Fruit fly (Drosophila melanogaster) whole organism, embryonic: ENCODE measurements around the gene CG12438.

ENCODE experiments used
- CG10366 ChIP-seq: fragments of 200-800 bp; sonication (Bioruptor generic); IDR thresholded peaks from 2 replicates; pipeline ENCODE4 v1.3.6; 2022; ENCODE audit warnings: missing biosample characterization, missing genetic modification characterization
- CG11398 ChIP-seq: fragments of 200-800 bp; sonication (Bioruptor generic); optimal IDR thresholded peaks from 2 replicates; lab custom pipeline; 2016; ENCODE audit warnings: missing biosample characterization, missing genetic modification characterization
- CG11504 ChIP-seq: fragments of 200-800 bp; sonication (Bioruptor generic); optimal IDR thresholded peaks from 3 replicates; lab custom pipeline; 2019; ENCODE audit warnings: missing biosample characterization, mild to moderate bottlenecking, missing genetic modification characterization, moderate library complexity
- CG11723 ChIP-seq: fragments of 200-800 bp; sonication (Bioruptor generic); optimal IDR thresholded peaks from 2 replicates; lab custom pipeline; 2017; ENCODE audit warnings: missing biosample characterization, mild to moderate bottlenecking, missing genetic modification characterization
- CG12219 ChIP-seq: fragments of 200-800 bp; sonication (Bioruptor generic); optimal IDR thresholded peaks from 3 replicates; lab custom pipeline; 2018; ENCODE audit warnings: missing biosample characterization, mild to moderate bottlenecking, missing genetic modification characterization
- CG12659 ChIP-seq: fragments of 200-800 bp; sonication (Bioruptor generic); optimal IDR thresholded peaks from 3 replicates; lab custom pipeline; 2017; ENCODE audit warnings: mild to moderate bottlenecking, missing biosample characterization, missing genetic modification reagents, missing genetic modification characterization
- CG12769 ChIP-seq: fragments of 200-800 bp; sonication (Bioruptor generic); optimal IDR thresholded peaks from 2 replicates; lab custom pipeline; 2019; ENCODE audit warnings: missing biosample characterization, mild to moderate bottlenecking, missing genetic modification characterization, moderate library complexity
- CG13624 ChIP-seq: fragments of 200-800 bp; sonication (Bioruptor generic); optimal IDR thresholded peaks from 2 replicates; lab custom pipeline; 2016; ENCODE audit warnings: missing biosample characterization, missing genetic modification characterization
- CG14710 ChIP-seq: fragments of 200-800 bp; sonication (Bioruptor generic); optimal IDR thresholded peaks from 3 replicates; lab custom pipeline; 2019; ENCODE audit warnings: missing biosample characterization, mild to moderate bottlenecking, missing genetic modification characterization, moderate library complexity
- CG18619 ChIP-seq: fragments of 200-800 bp; sonication (Bioruptor generic); optimal IDR thresholded peaks from 3 replicates; lab custom pipeline; 2017; ENCODE audit warnings: missing biosample characterization, mild to moderate bottlenecking, missing genetic modification characterization
- CG2678 ChIP-seq: fragments of 200-800 bp; sonication (Bioruptor generic); optimal IDR thresholded peaks from 3 replicates; lab custom pipeline; 2019; ENCODE audit warnings: missing biosample characterization, mild to moderate bottlenecking, missing genetic modification characterization, moderate library complexity
- CG31441 ChIP-seq: fragments of 200-800 bp; sonication (Bioruptor generic); IDR thresholded peaks from 2 replicates; pipeline ENCODE4 v1.3.6; 2022; ENCODE audit warnings: missing biosample characterization, missing genetic modification characterization
- CG32767 ChIP-seq: fragments of 200-800 bp; sonication (Bioruptor generic); IDR thresholded peaks from 2 replicates; pipeline ENCODE4 v1.3.6; 2022; ENCODE audit warnings: missing biosample characterization, missing genetic modification characterization
- CG3407 ChIP-seq: fragments of 200-800 bp; sonication (Bioruptor generic); optimal IDR thresholded peaks from 2 replicates; lab custom pipeline; 2018; ENCODE audit warnings: missing biosample characterization, mild to moderate bottlenecking, missing genetic modification characterization
- CG3838 ChIP-seq: fragments of 200-800 bp; sonication (Bioruptor generic); optimal IDR thresholded peaks from 3 replicates; lab custom pipeline; 2016; ENCODE audit warnings: missing biosample characterization, missing genetic modification characterization
- CG3847 ChIP-seq: fragments of 200-800 bp; sonication (Bioruptor generic); IDR thresholded peaks from 2 replicates; pipeline ENCODE4 v1.3.6; 2022; ENCODE audit warnings: missing biosample characterization, missing genetic modification characterization
- CG6689 ChIP-seq: fragments of 200-800 bp; sonication (Bioruptor generic); IDR thresholded peaks from 2 replicates; pipeline ENCODE4 v1.3.6; 2022; ENCODE audit warnings: missing biosample characterization, missing genetic modification characterization
- CG6813 ChIP-seq: fragments of 200-800 bp; sonication (Bioruptor generic); optimal IDR thresholded peaks from 2 replicates; lab custom pipeline; 2017; ENCODE audit warnings: missing biosample characterization, missing genetic modification characterization, mild to moderate bottlenecking, moderate library complexity, missing genetic modification reagents
- CG8359 ChIP-seq: fragments of 200-800 bp; sonication (Bioruptor generic); optimal IDR thresholded peaks from 2 replicates; lab custom pipeline; 2017; ENCODE audit warnings: missing biosample characterization, mild to moderate bottlenecking, missing genetic modification characterization, borderline replicate concordance
- CG8388 ChIP-seq: fragments of 200-800 bp; sonication (Bioruptor generic); optimal IDR thresholded peaks from 2 replicates; lab custom pipeline; 2019; ENCODE audit warnings: missing biosample characterization, mild to moderate bottlenecking, missing genetic modification characterization, moderate library complexity
- D ChIP-seq, 2 experiments: fragments of 200-800 bp in 1 of 2; fragments of >200 bp in 1 of 2; sonication (Bioruptor generic) in 1 of 2; optimal IDR thresholded peaks; 2 replicates in 1 of 2; 3 replicates in 1 of 2; lab custom pipeline; 2017; ENCODE audit warnings: mild to moderate bottlenecking in 1 of 2, missing biosample characterization in 1 of 2, missing genetic modification characterization in 1 of 2, missing genetic modification reagents in 1 of 2
- Dll ChIP-seq: fragments of 200-800 bp; sonication (Bioruptor generic); IDR thresholded peaks from 4 replicates; pipeline ENCODE4 v1.3.6; 2022; ENCODE audit warnings: missing biosample characterization, missing genetic modification characterization; ENCODE audit not compliant: partially characterized antibody
- Dp ChIP-seq: fragments of 200-800 bp; sonication (Bioruptor generic); optimal IDR thresholded peaks from 2 replicates; lab custom pipeline; 2018; ENCODE audit warnings: missing biosample characterization, mild to moderate bottlenecking, missing genetic modification characterization, moderate library complexity
- Eip74EF ChIP-seq, 2 experiments: fragments of 200-800 bp in 1 of 2; fragments of >200 bp in 1 of 2; sonication (Bioruptor generic) in 1 of 2; optimal IDR thresholded peaks; 2 replicates each; lab custom pipeline; 2017 to 2019; ENCODE audit warnings: missing biosample characterization in 2 of 2, missing genetic modification characterization in 2 of 2, mild to moderate bottlenecking in 1 of 2, moderate library complexity in 1 of 2
- Fer2 ChIP-seq: fragments of 200-800 bp; sonication (Bioruptor generic); optimal IDR thresholded peaks from 2 replicates; lab custom pipeline; 2018; ENCODE audit warnings: missing biosample characterization, mild to moderate bottlenecking, missing genetic modification characterization, moderate library complexity
- Fer3 ChIP-seq: fragments of 200-800 bp; sonication (Bioruptor generic); optimal IDR thresholded peaks from 2 replicates; lab custom pipeline; 2018; ENCODE audit warnings: missing biosample characterization, mild to moderate bottlenecking, missing genetic modification characterization, moderate library complexity
- HLH4C ChIP-seq: fragments of 200-800 bp; sonication (Bioruptor generic); IDR thresholded peaks from 3 replicates; pipeline ENCODE4 v1.3.6; 2022; ENCODE audit warnings: missing biosample characterization, missing genetic modification characterization; ENCODE audit not compliant: partially characterized antibody
- HLHmδ ChIP-seq: fragments of 200-800 bp; sonication (Bioruptor generic); optimal IDR thresholded peaks from 2 replicates; lab custom pipeline; 2018; ENCODE audit warnings: missing biosample characterization, mild to moderate bottlenecking, missing genetic modification characterization, moderate library complexity
- Hr51 ChIP-seq, 2 experiments: fragments of 200-800 bp; sonication (Bioruptor generic); optimal IDR thresholded peaks; 2 replicates in 1 of 2; 3 replicates in 1 of 2; lab custom pipeline; 2016 to 2018; ENCODE audit warnings: missing biosample characterization in 2 of 2, missing genetic modification characterization in 2 of 2, mild to moderate bottlenecking in 1 of 2, moderate library complexity in 1 of 2
- Meics ChIP-seq: fragments of 200-800 bp; sonication (Bioruptor generic); optimal IDR thresholded peaks from 2 replicates; lab custom pipeline; 2017; ENCODE audit warnings: missing biosample characterization, mild to moderate bottlenecking, missing genetic modification characterization
- Side ChIP-seq: fragments of 200-800 bp; sonication (Bioruptor generic); optimal IDR thresholded peaks from 2 replicates; lab custom pipeline; 2016; ENCODE audit warnings: missing biosample characterization, missing genetic modification characterization
- Sox100B ChIP-seq: fragments of 200-800 bp; sonication (Bioruptor generic); optimal IDR thresholded peaks from 3 replicates; lab custom pipeline; 2018; ENCODE audit warnings: missing biosample characterization, mild to moderate bottlenecking, missing genetic modification characterization
- Ssrp ChIP-seq: fragments of 200-800 bp; sonication (Bioruptor generic); optimal IDR thresholded peaks from 2 replicates; lab custom pipeline; 2018; ENCODE audit warnings: missing biosample characterization, mild to moderate bottlenecking, missing genetic modification characterization, moderate library complexity
- ap ChIP-seq: fragments of 200-800 bp; sonication (Bioruptor generic); IDR thresholded peaks from 2 replicates; pipeline ENCODE4 v1.3.6; 2022; ENCODE audit warnings: missing biosample characterization, missing genetic modification characterization
- br ChIP-seq: fragments of >200 bp; optimal IDR thresholded peaks from 2 replicates; lab custom pipeline; 2017
- eve ChIP-seq, 2 experiments: fragments of >200 bp; optimal IDR thresholded peaks; 2 replicates each; lab custom pipeline; 2017; ENCODE audit warnings: missing biosample characterization in 2 of 2, missing genetic modification characterization in 2 of 2
- ftz-f1 ChIP-seq: fragments of 200-800 bp; sonication (Bioruptor generic); optimal IDR thresholded peaks from 2 replicates; lab custom pipeline; 2016; ENCODE audit warnings: missing biosample characterization, missing genetic modification characterization
- gcm2 ChIP-seq: fragments of 200-800 bp; sonication (Bioruptor generic); optimal IDR thresholded peaks from 2 replicates; lab custom pipeline; 2016; ENCODE audit warnings: missing biosample characterization, missing genetic modification characterization
- gem ChIP-seq: fragments of 200-800 bp; sonication (Bioruptor generic); optimal IDR thresholded peaks from 2 replicates; lab custom pipeline; 2019; ENCODE audit warnings: missing biosample characterization, mild to moderate bottlenecking, missing genetic modification characterization, moderate library complexity
- jing ChIP-seq: fragments of 200-800 bp; sonication (Bioruptor generic); optimal IDR thresholded peaks from 2 replicates; lab custom pipeline; 2018; ENCODE audit warnings: missing biosample characterization, mild to moderate bottlenecking, missing genetic modification characterization
- onecut ChIP-seq: fragments of 200-800 bp; sonication (Bioruptor generic); IDR thresholded peaks from 2 replicates; pipeline ENCODE4 v1.3.6; 2022; ENCODE audit warnings: missing biosample characterization, missing genetic modification characterization
- pfk ChIP-seq: fragments of 200-800 bp; sonication (Bioruptor generic); optimal IDR thresholded peaks from 2 replicates; lab custom pipeline; 2018; ENCODE audit warnings: missing biosample characterization, mild to moderate bottlenecking, missing genetic modification characterization, moderate library complexity
- pita ChIP-seq: fragments of 200-800 bp; sonication (Bioruptor generic); optimal IDR thresholded peaks from 2 replicates; lab custom pipeline; 2017; ENCODE audit warnings: missing biosample characterization, mild to moderate bottlenecking, missing genetic modification characterization
- row ChIP-seq: fragments of 200-800 bp; sonication (Bioruptor generic); IDR thresholded peaks from 3 replicates; pipeline ENCODE4 v1.3.6; 2022; ENCODE audit warnings: missing biosample characterization, missing genetic modification characterization
- sc ChIP-seq, 3 experiments: fragments of >200 bp in 2 of 3; fragments of 200-800 bp in 1 of 3; sonication (Bioruptor generic) in 1 of 3; optimal IDR thresholded peaks; 2 replicates in 2 of 3; 3 replicates in 1 of 3; lab custom pipeline; 2017; ENCODE audit warnings: mild to moderate bottlenecking in 1 of 3, missing biosample characterization in 1 of 3, missing genetic modification characterization in 1 of 3, missing genetic modification reagents in 1 of 3
- sens ChIP-seq: fragments of 200-800 bp; sonication (Bioruptor generic); peaks from one replicate; lab custom pipeline; 2016; ENCODE audit warnings: missing biosample characterization, missing genetic modification characterization
- sqz ChIP-seq: fragments of 200-800 bp; sonication (Bioruptor generic); optimal IDR thresholded peaks from 3 replicates; lab custom pipeline; 2018; ENCODE audit warnings: missing biosample characterization, mild to moderate bottlenecking, missing genetic modification characterization
- ttk ChIP-seq: fragments of 200-800 bp; sonication (Bioruptor generic); IDR thresholded peaks from 2 replicates; pipeline ENCODE4 v2.1.2; 2022; ENCODE audit warnings: missing biosample characterization, missing genetic modification characterization
- wek ChIP-seq: fragments of 200-800 bp; sonication (Bioruptor generic); optimal IDR thresholded peaks from 3 replicates; lab custom pipeline; 2018; ENCODE audit warnings: missing biosample characterization, mild to moderate bottlenecking, missing genetic modification characterization, moderate library complexity

The CG12438 gene

dm6 chr2L:8738253-8738665 is 13.8 kb upstream of the CG12438 start (continued):
- TF ChIP-seq Hr51 (GFP tag; optimal IDR thresholded peaks at IDR 0.05; lab: Kevin White, UChicago) (peak in 1 of 2 experiments; percentile 26), onecut (GFP tag; lab: Robert Waterston, UW) (no peak), Ssrp (tag; lab: Kevin White, UChicago) (no peak), CG11723 (GFP tag; lab: Kevin White, UChicago) (no peak), CG3847 (peak; percentile 43), Dll (no peak), CG10366 (GFP tag; lab: Robert Waterston, UW) (peak; percentile 58; the same call in 1 of the 2 replicates), CG8359 (no peak), pfk (GFP tag; lab: Kevin White, UChicago) (no peak), CG6689 (GFP tag; lab: Robert Waterston, UW) (peak; percentile 61), CG8388 (peak; percentile 25), sens (GFP tag; lab: Kevin White, UChicago) (peak; percentile 69), ap (GFP tag; lab: Robert Waterston, UW) (0 out of 2 replicates have a peak, but pooled peaks have one; percentile 19), eve (GFP tag; optimal IDR thresholded peaks at IDR 0.05; lab: Kevin White, UChicago) (no peak), D (optimal IDR thresholded peaks at IDR 0.05; lab: Kevin White, UChicago) (no peak), D (GFP tag; optimal IDR thresholded peaks at IDR 0.05; lab: Kevin White, UChicago) (no peak), Fer3 (peak; percentile 46), CG3407 (no peak), HLHmδ (GFP tag; lab: Kevin White, UChicago) (no peak), CG12769 (tag; lab: Kevin White, UChicago) (peak; percentile 72), CG11398 (GFP tag; lab: Kevin White, UChicago) (no peak), wek (GFP tag; lab: Kevin White, UChicago) (no peak), HLH4C (GFP tag; lab: Robert Waterston, UW) (no peak; the same call in 2 of the 3 replicates), CG18619 (peak; percentile 3), sqz (GFP tag; lab: Kevin White, UChicago) (no peak), Fer2 (tag; lab: Kevin White, UChicago) (no peak), CG14710 (tag; lab: Kevin White, UChicago) (no peak), row (GFP tag; lab: Robert Waterston, UW) (peak; percentile 93), ttk (no peak), CG12659 (GFP tag; lab: Kevin White, UChicago) (peak; percentile 49), jing (GFP tag; lab: Kevin White, UChicago) (no peak), Side (no peak), Meics (GFP tag; lab: Kevin White, UChicago) (peak; percentile 52), br (lab: Kevin White, UChicago) (no peak), ftz-f1 (GFP tag; lab: Kevin White, UChicago) (peak; percentile 21), CG13624 (GFP tag; lab: Kevin White, UChicago) (no peak), Eip74EF (GFP tag; optimal IDR thresholded peaks at IDR 0.05; lab: Kevin White, UChicago) (no peak), CG11504 (tag; lab: Kevin White, UChicago) (peak; percentile 40), CG6813 (GFP tag; lab: Kevin White, UChicago) (peak; percentile 15), CG32767 (GFP tag; lab: Robert Waterston, UW) (no peak), CG3838 (GFP tag; lab: Kevin White, UChicago) (no peak), gem (peak; percentile 68), CG31441 (peak; percentile 20; the same call in 1 of the 2 replicates), pita (GFP tag; lab: Kevin White, UChicago) (no peak), gcm2 (GFP tag; lab: Kevin White, UChicago) (no peak), CG12219 (peak; percentile 18), CG2678 (tag; lab: Kevin White, UChicago) (peak; percentile 68), sc (optimal IDR thresholded peaks at IDR 0.05; lab: Kevin White, UChicago) (no peak), sc (GFP tag; optimal IDR thresholded peaks at IDR 0.05; lab: Kevin White, UChicago) (no peak), Sox100B (GFP tag; lab: Kevin White, UChicago) (no peak), Dp (GFP tag; lab: Kevin White, UChicago) (no peak)
